Fruit fly (Drosophila melanogaster) whole organism, prepupa: ENCODE data around the gene CG12256.

ENCODE experiments used
- CG11902 ChIP-seq: fragments of 200-800 bp; sonication (Bioruptor generic); optimal IDR thresholded peaks from 3 replicates; lab custom pipeline; 2016; ENCODE audit warnings: missing biosample characterization, missing genetic modification characterization
- CG34406 ChIP-seq: fragments of 200-800 bp; sonication (Bioruptor generic); optimal IDR thresholded peaks from 3 replicates; lab custom pipeline; 2016; ENCODE audit warnings: missing biosample characterization, missing genetic modification characterization
- CG6792 ChIP-seq: fragments of 200-800 bp; sonication (Bioruptor generic); optimal IDR thresholded peaks from 3 replicates; lab custom pipeline; 2016; ENCODE audit warnings: missing biosample characterization, missing genetic modification characterization
- CG8119 ChIP-seq: fragments of 200-800 bp; sonication (Bioruptor generic); IDR thresholded peaks from 3 replicates; pipeline ENCODE4 v1.3.6; 2022; ENCODE audit warnings: missing biosample characterization, missing genetic modification characterization
- Eip78C ChIP-seq: fragments of 200-800 bp; sonication (Bioruptor generic); peaks from one replicate; lab custom pipeline; 2016; ENCODE audit warnings: missing biosample characterization, missing genetic modification characterization
- Ets96B ChIP-seq: fragments of 200-800 bp; optimal IDR thresholded peaks from 2 replicates; lab custom pipeline; 2019; ENCODE audit warnings: missing biosample characterization, mild to moderate bottlenecking, missing genetic modification characterization, moderate library complexity
- Sox15 ChIP-seq: fragments of 200-800 bp; sonication (Bioruptor generic); optimal IDR thresholded peaks from 3 replicates; lab custom pipeline; 2016; ENCODE audit warnings: missing biosample characterization, missing genetic modification characterization
- achi ChIP-seq: fragments of 200-800 bp; sonication (Bioruptor generic); optimal IDR thresholded peaks from 3 replicates; lab custom pipeline; 2016; ENCODE audit warnings: missing biosample characterization, missing genetic modification characterization
- acj6 ChIP-seq: fragments of 200-800 bp; sonication (Bioruptor generic); optimal IDR thresholded peaks from 3 replicates; lab custom pipeline; 2016; ENCODE audit warnings: missing biosample characterization, missing genetic modification characterization
- cyc ChIP-seq: fragments of 200-800 bp; sonication (Bioruptor generic); optimal IDR thresholded peaks from 3 replicates; lab custom pipeline; 2016; ENCODE audit warnings: missing biosample characterization, missing genetic modification characterization

dm6 chr3R:12211552-12211951, 14.6 kb downstream of the CG12256 start:
- no peak for TF ChIP-seq acj6 (GFP tag; lab: Kevin White, UChicago)
- no peak for TF ChIP-seq cyc (GFP tag; lab: Kevin White, UChicago)
- TF ChIP-seq Eip78C (GFP tag; lab: Kevin White, UChicago) = no peak
- TF ChIP-seq CG34406 (GFP tag; lab: Kevin White, UChicago) = no peak
- no peak for TF ChIP-seq Ets96B
- no peak for TF ChIP-seq CG11902
- no peak for TF ChIP-seq CG6792 (GFP tag; lab: Kevin White, UChicago)
- no peak for TF ChIP-seq achi (GFP tag; lab: Kevin White, UChicago)
- no peak for TF ChIP-seq CG8119 (GFP tag; lab: Robert Waterston, UW)
- TF ChIP-seq Sox15 (GFP tag; lab: Kevin White, UChicago) = no peak
